Worm (Caenorhabditis elegans) whole organism, L4 larva: ENCODE results near the gene rad-54.L2.

Source experiments
- ceh-32 ChIP-seq: sonication (generic microtip); optimal IDR thresholded peaks from 2 replicates; lab custom pipeline; 2016; ENCODE audit warnings: mild to moderate bottlenecking, missing genetic modification characterization, missing compliant biosample characterization; ENCODE audit not compliant: poor library complexity
- dmd-6 ChIP-seq: fragments of 200-800 bp; sonication (Bioruptor generic); IDR thresholded peaks from 2 replicates; pipeline ENCODE4 v1.3.6; 2022; ENCODE audit warnings: missing genetic modification reagents, missing genetic modification characterization, missing compliant biosample characterization
- duxl-1 ChIP-seq: sonication (generic microtip); optimal IDR thresholded peaks from 2 replicates; lab custom pipeline; 2016; ENCODE audit warnings: mild to moderate bottlenecking, missing genetic modification characterization, moderate library complexity, missing compliant biosample characterization; ENCODE audit not compliant: poor library complexity
- fkh-10 ChIP-seq: fragments of 150-350 bp; optimal IDR thresholded peaks from 2 replicates; lab custom pipeline; 2014; ENCODE audit warnings: missing biosample characterization, missing genetic modification reagents, missing genetic modification characterization
- lir-3 ChIP-seq: sonication (generic microtip); optimal IDR thresholded peaks from 2 replicates; lab custom pipeline; 2016; ENCODE audit warnings: mild to moderate bottlenecking, missing genetic modification characterization, missing compliant biosample characterization
- lsy-2 ChIP-seq, 2 experiments: fragments of 150-350 bp in 1 of 2; sonication (generic microtip) in 1 of 2; optimal IDR thresholded peaks; 2 replicates each; lab custom pipeline; 2014 to 2017; ENCODE audit warnings: missing biosample characterization in 2 of 2, missing genetic modification characterization in 2 of 2
- mdl-1 ChIP-seq, 2 experiments: fragments of 150-350 bp in 1 of 2; sonication (generic microtip) in 1 of 2; optimal IDR thresholded peaks; 2 replicates each; lab custom pipeline; 2014 to 2017; ENCODE audit warnings: missing biosample characterization in 2 of 2, missing genetic modification characterization in 2 of 2
- mep-1 ChIP-seq: fragments of 150-350 bp; sonication (generic microtip); optimal IDR thresholded peaks from 3 replicates; lab custom pipeline; 2014; ENCODE audit warnings: missing biosample characterization, missing genetic modification characterization
- nhr-6 ChIP-seq: fragments of 150-350 bp; optimal IDR thresholded peaks from 2 replicates; lab custom pipeline; 2014; ENCODE audit warnings: missing biosample characterization, missing genetic modification characterization
- pha-4 ChIP-seq, 2 experiments: fragments of 150-350 bp in 1 of 2; fragments of 200-800 bp in 1 of 2; sonication (Bioruptor generic) in 1 of 2; IDR thresholded peaks in 1 of 2; optimal IDR thresholded peaks in 1 of 2; 2 replicates each; pipeline versions ENCODE4 v1.3.6 to Lab custom; 2014 to 2022; ENCODE audit warnings: missing genetic modification characterization in 2 of 2, missing genetic modification reagents in 2 of 2, missing biosample characterization in 1 of 2, missing compliant biosample characterization in 1 of 2
- sdz-12 ChIP-seq: fragments of 200-800 bp; sonication (Bioruptor generic); optimal IDR thresholded peaks from 2 replicates; lab custom pipeline; 2018; ENCODE audit warnings: mild to moderate bottlenecking, missing genetic modification characterization, missing compliant biosample characterization

ce11 chrIV:8872958-8873357 is 20.9 kb upstream of the rad-54.L2 start, which contains the start of gene C09G9.3:
- TF ChIP-seq duxl-1 (tag; lab: Kevin White, UChicago) (no peak), dmd-6 (GFP tag; lab: Robert Waterston, UW) (no peak), lsy-2 (tag; optimal IDR thresholded peaks at IDR 0.05; lab: Kevin White, UChicago) (no peak), mdl-1 (tag; optimal IDR thresholded peaks at IDR 0.05; lab: Kevin White, UChicago) (no peak), ceh-32 (tag; lab: Kevin White, UChicago) (no peak), nhr-6 (tag; lab: Kevin White, UChicago) (no peak), fkh-10 (no peak), lir-3 (tag; lab: Kevin White, UChicago) (no peak), sdz-12 (no peak), mep-1 (no peak), pha-4 (GFP tag; IDR thresholded peaks at IDR 0.05; lab: Robert Waterston, UW) (no peak), pha-4 (tag; optimal IDR thresholded peaks at IDR 0.05; lab: Kevin White, UChicago) (no peak)
